Worm (Caenorhabditis elegans) whole organism, young adult: Measurements from ENCODE around the gene Y41C4A.8.
A peak's percentile ranks its signal among the peaks of the same experiment; 100 is the strongest.

Experiments used
- B0035.1 ChIP-seq: sonication (generic microtip); optimal IDR thresholded peaks from 2 replicates; lab custom pipeline; 2016; ENCODE audit warnings: missing genetic modification characterization, mild to moderate bottlenecking, missing compliant biosample characterization, missing genotype, missing genetic modification reagents
- B0336.3 ChIP-seq: fragments of 200-800 bp; sonication (Bioruptor generic); IDR thresholded peaks from 2 replicates; pipeline ENCODE4 v1.3.6; 2022; ENCODE audit warnings: missing genetic modification characterization, missing compliant biosample characterization
- D2030.7 ChIP-seq: fragments of 200-800 bp; sonication (Bioruptor generic); IDR thresholded peaks from 2 replicates; pipeline ENCODE4 v1.3.6; 2022; ENCODE audit warnings: missing genetic modification reagents, missing genetic modification characterization, missing compliant biosample characterization
- F10E7.11 ChIP-seq: sonication (generic microtip); optimal IDR thresholded peaks from 2 replicates; lab custom pipeline; 2017; ENCODE audit warnings: mild to moderate bottlenecking, missing genetic modification characterization, moderate library complexity, missing compliant biosample characterization
- F23B12.7 ChIP-seq: sonication (generic microtip); optimal IDR thresholded peaks from 2 replicates; lab custom pipeline; 2017; ENCODE audit warnings: missing genetic modification characterization, mild to moderate bottlenecking, missing compliant biosample characterization, antibody characterized with exemption, moderate library complexity; ENCODE audit not compliant: insufficient read depth
- F33H1.4 ChIP-seq: fragments of 200-800 bp; sonication (Bioruptor generic); IDR thresholded peaks from 2 replicates; pipeline ENCODE4 v1.3.6; 2022; ENCODE audit warnings: missing genetic modification reagents, missing genetic modification characterization, missing compliant biosample characterization
- F39B2.1 ChIP-seq: fragments of 200-800 bp; sonication (Bioruptor generic); IDR thresholded peaks from 2 replicates; pipeline ENCODE4 v1.3.6; 2022; ENCODE audit warnings: missing genetic modification reagents, missing genetic modification characterization, missing compliant biosample characterization
- F52B5.7 ChIP-seq: sonication (generic microtip); optimal IDR thresholded peaks from 2 replicates; lab custom pipeline; 2016; ENCODE audit warnings: mild to moderate bottlenecking, missing genetic modification characterization, missing compliant biosample characterization
- F57A8.1 ChIP-seq: fragments of 200-800 bp; sonication (Bioruptor generic); optimal IDR thresholded peaks from 2 replicates; lab custom pipeline; 2018; ENCODE audit warnings: mild to moderate bottlenecking, missing genetic modification characterization, moderate library complexity, missing compliant biosample characterization
- F57C9.4 ChIP-seq: sonication (generic microtip); optimal IDR thresholded peaks from 2 replicates; lab custom pipeline; 2017; ENCODE audit warnings: mild to moderate bottlenecking, missing genetic modification characterization, missing compliant biosample characterization
- K11D2.4 ChIP-seq: fragments of 200-800 bp; sonication (Bioruptor generic); IDR thresholded peaks from 2 replicates; pipeline ENCODE4 v1.3.6; 2022; ENCODE audit warnings: missing genetic modification reagents, missing genetic modification characterization, missing compliant biosample characterization
- T26A5.8 ChIP-seq: sonication (generic microtip); optimal IDR thresholded peaks from 2 replicates; lab custom pipeline; 2016; ENCODE audit warnings: missing genetic modification characterization, missing compliant biosample characterization
- Y56A3A.18 ChIP-seq: fragments of 200-800 bp; sonication (Bioruptor generic); IDR thresholded peaks from 2 replicates; pipeline ENCODE4 v1.3.6; 2022; ENCODE audit warnings: missing genetic modification reagents, missing genetic modification characterization, missing compliant biosample characterization
- Y67H2A.10 ChIP-seq: fragments of 200-800 bp; sonication (Bioruptor generic); conservative IDR thresholded peaks from 2 replicates; pipeline ENCODE4 v1.3.6; 2022; ENCODE audit warnings: missing genetic modification reagents, missing genetic modification characterization, missing compliant biosample characterization
- Y79H2A.3 ChIP-seq: fragments of 200-800 bp; sonication (Bioruptor generic); conservative IDR thresholded peaks from 2 replicates; pipeline ENCODE4 v1.3.6; 2022; ENCODE audit warnings: missing genetic modification reagents, missing genetic modification characterization, missing compliant biosample characterization
- atf-7 ChIP-seq: sonication (generic microtip); optimal IDR thresholded peaks from 2 replicates; lab custom pipeline; 2017; ENCODE audit warnings: mild to moderate bottlenecking, missing genetic modification characterization, missing compliant biosample characterization
- athp-1 ChIP-seq: sonication (generic microtip); optimal IDR thresholded peaks from 2 replicates; lab custom pipeline; 2017; ENCODE audit warnings: mild to moderate bottlenecking, missing genetic modification characterization, missing compliant biosample characterization
- attf-6 ChIP-seq: fragments of 200-800 bp; sonication (Bioruptor generic); IDR thresholded peaks from 2 replicates; pipeline ENCODE4 v1.3.6; 2022; ENCODE audit warnings: missing genetic modification reagents, missing genetic modification characterization, missing compliant biosample characterization
- ccch-3 ChIP-seq: fragments of 200-800 bp; sonication (Bioruptor generic); optimal IDR thresholded peaks from 2 replicates; lab custom pipeline; 2018; ENCODE audit warnings: mild to moderate bottlenecking, missing genetic modification characterization, missing compliant biosample characterization
- cebp-1 ChIP-seq, 2 experiments: fragments of 200-800 bp in 1 of 2; sonication (Bioruptor generic) in 1 of 2; sonication (generic microtip) in 1 of 2; IDR thresholded peaks in 1 of 2; optimal IDR thresholded peaks in 1 of 2; 2 replicates each; pipeline versions ENCODE4 v1.3.6 to Lab custom; 2017 to 2022; ENCODE audit warnings: missing compliant biosample characterization in 2 of 2, missing genetic modification characterization in 2 of 2, mild to moderate bottlenecking in 1 of 2, missing genetic modification reagents in 1 of 2, moderate library complexity in 1 of 2
- cebp-2 ChIP-seq: fragments of 200-800 bp; sonication (Bioruptor generic); IDR thresholded peaks from 2 replicates; pipeline ENCODE4 v1.3.6; 2022; ENCODE audit warnings: missing genetic modification characterization, missing compliant biosample characterization
- ceh-100 ChIP-seq: fragments of 200-800 bp; sonication (Bioruptor generic); IDR thresholded peaks from 2 replicates; pipeline ENCODE4 v1.3.6; 2022; ENCODE audit warnings: missing genetic modification reagents, missing genetic modification characterization, missing compliant biosample characterization
- ceh-40 ChIP-seq: fragments of 200-800 bp; sonication (Bioruptor generic); IDR thresholded peaks from 2 replicates; pipeline ENCODE4 v1.3.6; 2022; ENCODE audit warnings: missing genetic modification characterization, missing compliant biosample characterization
- chd-7 ChIP-seq: sonication (generic microtip); optimal IDR thresholded peaks from 2 replicates; lab custom pipeline; 2016; ENCODE audit warnings: mild to moderate bottlenecking, missing genetic modification characterization, moderate library complexity, missing compliant biosample characterization
- die-1 ChIP-seq: sonication (generic microtip); optimal IDR thresholded peaks from 2 replicates; lab custom pipeline; 2016; ENCODE audit warnings: missing genotype, mild to moderate bottlenecking, missing genetic modification characterization, missing compliant biosample characterization
- egl-18 ChIP-seq: fragments of 200-800 bp; sonication (Bioruptor generic); IDR thresholded peaks from 2 replicates; pipeline ENCODE4 v1.3.6; 2022; ENCODE audit warnings: missing genetic modification reagents, missing genetic modification characterization, missing compliant biosample characterization
- egl-44 ChIP-seq: fragments of 200-800 bp; sonication (Bioruptor generic); IDR thresholded peaks from 2 replicates; pipeline ENCODE4 v1.3.6; 2022; ENCODE audit warnings: missing genetic modification reagents, missing genetic modification characterization, missing compliant biosample characterization
- hrde-1 ChIP-seq: sonication (generic microtip); optimal IDR thresholded peaks from 2 replicates; lab custom pipeline; 2016; ENCODE audit warnings: missing genetic modification characterization, mild to moderate bottlenecking, missing compliant biosample characterization, moderate library complexity, missing genotype, missing genetic modification reagents, borderline replicate concordance
- lin-26 ChIP-seq: fragments of 200-800 bp; sonication (Bioruptor generic); IDR thresholded peaks from 2 replicates; pipeline ENCODE4 v1.3.6; 2022; ENCODE audit warnings: missing genetic modification reagents, missing genetic modification characterization, missing compliant biosample characterization
- lin-35 ChIP-seq, 3 experiments: fragments of 150-350 bp in 2 of 3; sonication (generic microtip) in 1 of 3; optimal IDR thresholded peaks; 2 replicates each; lab custom pipeline; 2014 to 2018; ENCODE audit warnings: missing biosample characterization in 3 of 3, missing genetic modification characterization in 3 of 3, missing genetic modification reagents in 3 of 3
- lin-40 ChIP-seq: sonication (generic microtip); optimal IDR thresholded peaks from 2 replicates; lab custom pipeline; 2016; ENCODE audit warnings: missing genetic modification characterization, mild to moderate bottlenecking, missing compliant biosample characterization, missing genotype, missing genetic modification reagents
- lsl-1 ChIP-seq: fragments of 200-800 bp; sonication (Bioruptor generic); optimal IDR thresholded peaks from 2 replicates; lab custom pipeline; 2018; ENCODE audit warnings: mild to moderate bottlenecking, missing genetic modification characterization, moderate library complexity, missing compliant biosample characterization
- madf-10 ChIP-seq: sonication (generic microtip); optimal IDR thresholded peaks from 2 replicates; lab custom pipeline; 2016; ENCODE audit warnings: mild to moderate bottlenecking, missing genetic modification characterization, missing compliant biosample characterization
- mcd-1 ChIP-seq: fragments of 200-800 bp; sonication (Bioruptor generic); IDR thresholded peaks from 2 replicates; pipeline ENCODE4 v1.3.6; 2022; ENCODE audit warnings: missing genetic modification reagents, missing genetic modification characterization, missing compliant biosample characterization
- mel-28 ChIP-seq: sonication (generic microtip); optimal IDR thresholded peaks from 2 replicates; lab custom pipeline; 2016; ENCODE audit warnings: borderline replicate concordance, mild to moderate bottlenecking, missing genetic modification characterization, missing compliant biosample characterization
- mes-4 ChIP-seq: sonication (generic microtip); optimal IDR thresholded peaks from 2 replicates; lab custom pipeline; 2016; ENCODE audit warnings: missing genotype, missing genetic modification characterization, missing compliant biosample characterization
- mxl-1 ChIP-seq: sonication (generic microtip); optimal IDR thresholded peaks from 2 replicates; lab custom pipeline; 2016; ENCODE audit warnings: missing genetic modification characterization, missing compliant biosample characterization
- nfyb-1 ChIP-seq: fragments of 200-800 bp; sonication (Bioruptor generic); IDR thresholded peaks from 2 replicates; pipeline ENCODE4 v1.3.6; 2022; ENCODE audit warnings: missing genetic modification reagents, missing genetic modification characterization, missing compliant biosample characterization
- nhr-80 ChIP-seq: sonication (generic microtip); optimal IDR thresholded peaks from 2 replicates; lab custom pipeline; 2016; ENCODE audit warnings: missing genetic modification characterization, missing compliant biosample characterization
- somi-1 ChIP-seq: fragments of 200-800 bp; sonication (Bioruptor generic); optimal IDR thresholded peaks from 2 replicates; lab custom pipeline; 2018; ENCODE audit warnings: mild to moderate bottlenecking, missing genetic modification characterization, missing compliant biosample characterization
- sptf-2 ChIP-seq: fragments of 200-800 bp; sonication (Bioruptor generic); optimal IDR thresholded peaks from 2 replicates; lab custom pipeline; 2018; ENCODE audit warnings: mild to moderate bottlenecking, missing genetic modification characterization, missing compliant biosample characterization
- unc-130 ChIP-seq: sonication (generic microtip); optimal IDR thresholded peaks from 2 replicates; lab custom pipeline; 2016; ENCODE audit warnings: missing genetic modification reagents, missing genetic modification characterization, missing compliant biosample characterization
- zfh-2 ChIP-seq: fragments of 200-800 bp; sonication (Bioruptor generic); conservative IDR thresholded peaks from 2 replicates; pipeline ENCODE4 v1.3.6; 2022; ENCODE audit warnings: missing genetic modification reagents, missing genetic modification characterization, missing compliant biosample characterization
- zim-3 ChIP-seq: sonication (generic microtip); optimal IDR thresholded peaks from 2 replicates; lab custom pipeline; 2017; ENCODE audit warnings: mild to moderate bottlenecking, missing genetic modification characterization, moderate library complexity, missing compliant biosample characterization
- ztf-18 ChIP-seq: sonication (generic microtip); optimal IDR thresholded peaks from 2 replicates; lab custom pipeline; 2016; ENCODE audit warnings: missing genotype, mild to moderate bottlenecking, missing genetic modification characterization, missing compliant biosample characterization
- ztf-6 ChIP-seq: fragments of 200-800 bp; sonication (Bioruptor generic); IDR thresholded peaks from 2 replicates; pipeline ENCODE4 v1.3.6; 2022; ENCODE audit warnings: missing genetic modification reagents, missing genetic modification characterization, missing compliant biosample characterization

Y41C4A.8 gene

DNA sequence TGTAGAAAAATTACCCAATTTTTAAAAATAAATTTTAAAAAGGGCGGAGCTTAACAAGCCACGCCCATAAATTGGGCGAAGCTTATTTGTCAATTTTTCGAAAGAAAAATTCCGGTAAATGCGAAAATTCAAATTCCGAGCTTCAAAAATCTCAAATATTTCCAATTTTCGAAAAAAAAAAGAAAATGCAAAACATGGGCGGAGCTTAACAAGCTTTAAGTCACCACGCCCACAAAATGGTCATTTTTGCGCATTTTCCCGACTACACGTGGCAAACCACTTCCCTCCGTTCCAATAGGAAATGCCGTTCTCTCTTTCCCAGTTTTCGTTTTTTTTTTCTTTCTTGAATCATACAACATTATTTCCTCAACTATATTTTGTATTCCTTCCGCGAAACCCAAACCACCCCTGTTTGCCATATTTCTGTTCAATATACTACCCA, 14.1 kb downstream of the Y41C4A.8 start (continued):
- TF ChIP-seq Y56A3A.18 (GFP tag; lab: Robert Waterston, UW) = no peak
- TF ChIP-seq ztf-6 = no peak
- TF ChIP-seq F57C9.4 (tag; lab: Kevin White, UChicago) = peak; percentile 16
- 0 out of 2 replicates have a peak, but pooled peaks have one; percentile 25 for TF ChIP-seq mcd-1 (GFP tag; lab: Robert Waterston, UW)
- no peak for TF ChIP-seq egl-18 (GFP tag; lab: Robert Waterston, UW)
- no peak for TF ChIP-seq mxl-1 (tag; lab: Kevin White, UChicago)
- no peak for TF ChIP-seq cebp-2 (GFP tag; lab: Robert Waterston, UW)
- no peak for TF ChIP-seq unc-130 (GFP tag; lab: Kevin White, UChicago)
- TF ChIP-seq die-1 (tag; lab: Kevin White, UChicago) = no peak
- TF ChIP-seq cebp-1 (GFP tag; IDR thresholded peaks at IDR 0.05; lab: Robert Waterston, UW) = no peak
- peak; percentile 23 for TF ChIP-seq cebp-1 (tag; optimal IDR thresholded peaks at IDR 0.05; lab: Kevin White, UChicago)
- no peak for TF ChIP-seq ceh-100 (GFP tag; lab: Robert Waterston, UW)
- no peak for TF ChIP-seq nhr-80 (tag; lab: Kevin White, UChicago)
- no peak for TF ChIP-seq lsl-1 (GFP tag; lab: Kevin White, UChicago)
- TF ChIP-seq ceh-40 = no peak
- TF ChIP-seq K11D2.4 (GFP tag; lab: Robert Waterston, UW) = peak; percentile 45; the same call in 1 of the 2 replicates
- TF ChIP-seq sptf-2 (GFP tag; lab: Kevin White, UChicago) = no peak
- peak; percentile 56 for TF ChIP-seq F52B5.7 (tag; lab: Kevin White, UChicago)
- TF ChIP-seq F10E7.11 (tag; lab: Kevin White, UChicago) = no peak
- no peak for TF ChIP-seq hrde-1 (tag; lab: Kevin White, UChicago)
- no peak for TF ChIP-seq lin-40 (tag; lab: Kevin White, UChicago)
- no peak for TF ChIP-seq D2030.7
- no peak for TF ChIP-seq Y67H2A.10 (GFP tag; lab: Robert Waterston, UW)
- no peak for TF ChIP-seq attf-6 (GFP tag; lab: Robert Waterston, UW)
- no peak for TF ChIP-seq egl-44
- no peak for TF ChIP-seq F39B2.1 (GFP tag; lab: Robert Waterston, UW)
- TF ChIP-seq ccch-3 (GFP tag; lab: Kevin White, UChicago) = no peak
- TF ChIP-seq B0336.3 (GFP tag; lab: Robert Waterston, UW) = peak; percentile 65; the same call in 1 of the 2 replicates
- TF ChIP-seq lin-35 (GFP tag; optimal IDR thresholded peaks at IDR 0.05; lab: Kevin White, UChicago) = peak in 1 of 3 experiments; percentile 44
- TF ChIP-seq madf-10 = no peak

DNA sequence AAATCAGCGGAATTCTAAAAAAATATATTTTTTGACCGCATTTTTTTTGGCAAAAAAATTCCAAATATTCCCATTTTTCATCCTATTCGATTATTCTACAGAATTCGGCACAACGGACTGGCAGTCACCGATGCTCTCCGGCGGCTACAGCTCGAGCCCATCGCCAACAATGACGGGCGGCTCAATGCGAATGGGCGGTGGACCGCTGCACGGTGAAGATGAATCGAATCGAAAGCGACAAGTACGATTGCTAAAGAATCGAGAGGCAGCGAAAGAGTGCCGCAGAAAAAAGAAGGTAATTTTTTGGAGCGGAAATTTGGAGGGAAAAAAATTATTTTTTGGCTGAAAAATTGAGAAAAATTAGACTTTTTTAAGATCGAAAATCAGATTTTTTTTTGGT, 16.2 kb downstream of the Y41C4A.8 start:
- TF ChIP-seq B0336.3 (GFP tag; lab: Robert Waterston, UW) (peak; percentile 22; the same call in 1 of the 2 replicates), B0035.1 (tag; lab: Kevin White, UChicago) (no peak), athp-1 (peak; percentile 1), somi-1 (peak; percentile 12), F33H1.4 (GFP tag; lab: Robert Waterston, UW) (no peak), F23B12.7 (tag; lab: Kevin White, UChicago) (no peak), cebp-1 (GFP tag; IDR thresholded peaks at IDR 0.05; lab: Robert Waterston, UW) (no peak), cebp-1 (tag; optimal IDR thresholded peaks at IDR 0.05; lab: Kevin White, UChicago) (peak; percentile 10), Y79H2A.3 (GFP tag; lab: Robert Waterston, UW) (no peak), T26A5.8 (tag; lab: Kevin White, UChicago) (no peak), mes-4 (tag; lab: Kevin White, UChicago) (no peak), lin-40 (tag; lab: Kevin White, UChicago) (no peak), chd-7 (tag; lab: Kevin White, UChicago) (peak; percentile 50), nfyb-1 (peak; percentile 45; the same call in 1 of the 2 replicates), atf-7 (peak; percentile 40), zfh-2 (GFP tag; lab: Robert Waterston, UW) (peak; percentile 46; the same call in 1 of the 2 replicates), ztf-18 (tag; lab: Kevin White, UChicago) (no peak), F52B5.7 (tag; lab: Kevin White, UChicago) (peak; percentile 30), mel-28 (tag; lab: Kevin White, UChicago) (no peak), ztf-6 (no peak), lin-26 (GFP tag; lab: Robert Waterston, UW) (no peak), F57A8.1 (no peak), zim-3 (tag; lab: Kevin White, UChicago) (peak; percentile 25)
